Worm (Caenorhabditis elegans): ENCODE measurements around the gene F28C6.5.

Gene F28C6.5

DNA sequence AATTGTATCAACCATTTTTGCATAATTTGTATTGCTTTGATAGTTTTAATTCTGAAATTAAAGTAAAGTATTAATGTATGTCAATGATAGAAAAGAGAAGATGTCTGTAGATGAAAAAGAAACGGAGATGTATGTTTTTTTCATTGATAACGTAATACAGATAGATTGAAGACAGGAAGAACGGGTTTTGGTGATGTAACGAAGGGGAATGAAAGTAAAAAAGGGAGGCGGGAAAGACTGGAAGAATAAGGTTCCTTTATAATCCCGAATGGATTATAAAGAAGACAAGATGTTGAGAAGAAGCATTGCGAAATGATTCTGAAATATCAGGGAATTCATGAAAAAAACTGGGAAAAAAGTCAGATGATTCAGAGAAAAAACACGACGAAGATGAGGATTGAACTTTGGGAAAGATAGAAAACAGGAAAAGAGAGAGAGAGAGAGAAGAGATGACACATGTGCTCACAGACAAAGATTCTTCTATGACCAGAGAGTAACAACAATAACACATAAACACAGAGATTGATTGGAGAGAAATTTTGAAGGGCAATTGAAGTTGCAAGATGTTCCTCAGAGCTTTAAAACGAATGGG is 14.2 kb upstream of the F28C6.5 start, which contains the start of gene F54C9.11:
Gene F54C9.11 (minus strand): TSS at position 51 of the 592 bp plus-strand sequence.
- TF ChIP-seq ztf-23 (GFP tag; IDR thresholded peaks at IDR 0.05), result no peak
- no peak for TF ChIP-seq ztf-29 (GFP tag; IDR thresholded peaks at IDR 0.05)
- no peak for TF ChIP-seq klf-2 (GFP tag; conservative IDR thresholded peaks at IDR 0.05)
- no peak for TF ChIP-seq cog-1 (tag; optimal IDR thresholded peaks at IDR 0.05)
- TF ChIP-seq flt-1 (GFP tag; IDR thresholded peaks at IDR 0.05), result no peak

DNA sequence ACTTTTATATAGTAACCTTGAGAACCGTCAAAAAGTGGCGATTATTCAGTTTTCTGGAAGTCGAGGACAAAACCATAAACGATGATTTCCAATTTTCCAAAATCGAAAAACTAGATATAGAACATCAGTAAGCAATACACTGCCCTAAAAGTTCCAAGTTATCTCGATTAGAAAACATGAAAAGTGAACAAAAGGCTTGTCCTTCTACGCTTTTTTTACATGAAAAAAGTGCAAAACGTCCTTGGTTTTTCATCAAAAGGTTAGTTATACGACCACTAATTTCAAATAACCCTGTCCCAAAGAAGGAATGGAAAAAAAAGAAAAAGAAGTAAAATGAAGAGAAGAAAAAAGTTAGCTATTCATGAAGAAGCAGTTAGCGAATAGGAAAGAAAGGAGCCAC is 13.4 kb upstream of the F28C6.5 start:
- TF ChIP-seq cog-1 (tag; optimal IDR thresholded peaks at IDR 0.05) (no peak), ztf-23 (GFP tag; IDR thresholded peaks at IDR 0.05) (no peak), flt-1 (GFP tag; IDR thresholded peaks at IDR 0.05) (no peak), ref-1 (GFP tag; conservative IDR thresholded peaks at IDR 0.05) (no peak), ztf-29 (GFP tag; IDR thresholded peaks at IDR 0.05) (no peak), klf-2 (GFP tag; conservative IDR thresholded peaks at IDR 0.05) (no peak), med-1 (GFP tag; optimal IDR thresholded peaks at IDR 0.05; ENCODE audit: insufficient read depth) (no peak), tab-1 (GFP tag; IDR thresholded peaks at IDR 0.05) (no peak), T22C8.4 (GFP tag; IDR thresholded peaks at IDR 0.05) (no peak)

DNA sequence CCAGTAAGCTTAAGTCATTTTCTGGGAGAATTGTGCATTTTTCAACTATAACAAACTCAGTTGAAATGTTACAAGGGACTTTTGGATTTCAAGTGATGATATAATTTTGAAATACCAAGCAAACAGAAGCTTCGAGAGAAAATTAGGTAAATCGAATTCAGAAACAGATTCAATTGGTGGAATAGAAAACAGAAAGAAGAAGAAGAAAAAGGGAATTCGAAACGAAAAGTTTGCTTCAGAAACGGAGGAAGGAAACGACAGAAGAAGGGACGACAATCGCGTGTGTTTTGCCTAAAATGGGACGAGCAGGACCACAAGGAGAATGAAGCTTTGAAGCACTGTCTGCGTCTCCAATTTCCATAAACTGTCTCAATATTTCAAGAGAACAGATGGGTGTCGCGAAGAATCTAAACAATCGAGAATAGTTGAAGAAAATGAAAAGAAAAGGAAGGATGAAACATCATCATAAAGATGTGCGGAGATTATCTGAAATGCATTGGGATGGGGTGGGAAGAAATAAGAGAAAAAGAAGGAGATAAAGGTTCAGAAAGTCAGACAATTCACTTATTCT is 11.6 kb upstream of the F28C6.5 start:
- TF ChIP-seq cog-1 (tag; optimal IDR thresholded peaks at IDR 0.05) (no peak), klf-2 (GFP tag; conservative IDR thresholded peaks at IDR 0.05) (no peak), ztf-23 (GFP tag; IDR thresholded peaks at IDR 0.05) (no peak), flt-1 (GFP tag; IDR thresholded peaks at IDR 0.05) (no peak), T22C8.4 (GFP tag; IDR thresholded peaks at IDR 0.05) (no peak), tab-1 (GFP tag; IDR thresholded peaks at IDR 0.05) (no peak), ztf-29 (GFP tag; IDR thresholded peaks at IDR 0.05) (no peak), med-1 (GFP tag; optimal IDR thresholded peaks at IDR 0.05; ENCODE audit: insufficient read depth) (no peak), ref-1 (GFP tag; conservative IDR thresholded peaks at IDR 0.05) (no peak)

DNA sequence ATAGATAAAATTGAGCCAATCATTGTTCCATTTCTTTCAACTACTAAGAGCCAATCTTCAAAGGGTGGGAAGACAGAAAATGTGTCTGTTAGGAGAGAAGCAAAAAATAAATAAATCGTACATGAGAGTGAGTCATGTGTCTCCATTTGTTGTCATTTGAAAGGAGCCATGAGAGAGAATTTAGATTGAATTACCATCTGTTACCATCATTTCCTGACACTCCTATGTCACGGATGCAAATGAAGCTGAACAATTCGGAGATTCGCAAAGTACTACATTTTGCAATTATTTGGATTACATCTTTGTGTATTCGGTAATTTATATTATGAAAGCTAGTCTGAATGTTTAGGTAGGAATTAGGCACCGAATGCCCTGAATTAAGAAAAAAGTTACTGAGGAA is 10.9 kb upstream of the F28C6.5 start:
- TF ChIP-seq T22C8.4 (GFP tag; IDR thresholded peaks at IDR 0.05), result no peak
- no peak for TF ChIP-seq ref-1 (GFP tag; conservative IDR thresholded peaks at IDR 0.05)
- TF ChIP-seq ztf-29 (GFP tag; IDR thresholded peaks at IDR 0.05), result no peak
- no peak for TF ChIP-seq cog-1 (tag; optimal IDR thresholded peaks at IDR 0.05)

DNA sequence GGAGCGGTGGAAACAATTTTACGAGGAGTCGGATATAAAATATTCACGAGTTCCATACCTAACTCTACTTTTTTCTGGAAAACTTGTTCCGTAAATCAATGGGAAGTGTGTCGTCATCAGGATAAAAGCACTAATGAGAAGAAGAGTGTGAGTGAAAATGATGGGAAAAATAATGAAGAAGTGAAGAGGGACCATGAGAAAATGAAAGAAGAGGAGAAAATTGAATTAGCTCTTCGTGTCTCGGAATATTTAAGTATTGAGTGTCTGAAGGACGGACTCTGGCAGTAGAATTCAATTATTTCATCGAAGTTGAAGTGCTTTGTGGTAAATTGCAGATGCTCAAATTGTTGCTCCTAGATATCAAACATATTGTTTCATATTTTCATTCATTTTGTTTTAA is 10.1 kb upstream of the F28C6.5 start:
- TF ChIP-seq cog-1 (tag; optimal IDR thresholded peaks at IDR 0.05) (no peak), ztf-23 (GFP tag; IDR thresholded peaks at IDR 0.05) (no peak), flt-1 (GFP tag; IDR thresholded peaks at IDR 0.05) (no peak), tab-1 (GFP tag; IDR thresholded peaks at IDR 0.05) (no peak), ztf-29 (GFP tag; IDR thresholded peaks at IDR 0.05) (no peak), T22C8.4 (GFP tag; IDR thresholded peaks at IDR 0.05) (no peak), med-1 (GFP tag; optimal IDR thresholded peaks at IDR 0.05; ENCODE audit: insufficient read depth) (no peak), klf-2 (GFP tag; conservative IDR thresholded peaks at IDR 0.05) (no peak), ref-1 (GFP tag; conservative IDR thresholded peaks at IDR 0.05) (no peak)

DNA sequence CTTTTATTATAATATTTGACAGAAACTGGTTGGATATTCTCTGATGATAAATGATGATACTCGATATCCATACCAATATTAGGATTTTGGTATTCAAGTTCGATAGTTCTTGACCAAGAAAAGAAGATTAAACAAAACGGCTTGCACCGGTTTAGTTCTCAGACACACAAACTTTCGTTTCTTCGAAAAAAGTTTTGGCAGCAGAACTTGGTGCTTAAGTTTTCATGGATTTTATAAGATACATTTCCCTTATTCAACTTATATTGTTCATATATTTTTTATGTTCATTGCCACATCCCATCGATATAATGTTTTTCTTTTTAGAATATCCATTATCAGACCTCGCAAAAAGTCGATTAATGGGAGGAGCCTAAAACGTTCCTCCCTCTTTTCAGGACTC is 8.6 kb upstream of the F28C6.5 start, which contains the start of gene aptf-4:
Gene aptf-4 (plus strand): TSS at position 301 of the 400 bp plus-strand sequence.
- no peak for TF ChIP-seq tab-1 (GFP tag; IDR thresholded peaks at IDR 0.05)
- no peak for TF ChIP-seq med-1 (GFP tag; optimal IDR thresholded peaks at IDR 0.05; ENCODE audit: insufficient read depth)
- no peak for TF ChIP-seq cog-1 (tag; optimal IDR thresholded peaks at IDR 0.05)
- TF ChIP-seq klf-2 (GFP tag; conservative IDR thresholded peaks at IDR 0.05), result no peak
- no peak for TF ChIP-seq ztf-23 (GFP tag; IDR thresholded peaks at IDR 0.05)
- TF ChIP-seq ztf-29 (GFP tag; IDR thresholded peaks at IDR 0.05), result no peak
- no peak for TF ChIP-seq T22C8.4 (GFP tag; IDR thresholded peaks at IDR 0.05)
- no peak for TF ChIP-seq ref-1 (GFP tag; conservative IDR thresholded peaks at IDR 0.05)
- no peak for TF ChIP-seq flt-1 (GFP tag; IDR thresholded peaks at IDR 0.05)

DNA sequence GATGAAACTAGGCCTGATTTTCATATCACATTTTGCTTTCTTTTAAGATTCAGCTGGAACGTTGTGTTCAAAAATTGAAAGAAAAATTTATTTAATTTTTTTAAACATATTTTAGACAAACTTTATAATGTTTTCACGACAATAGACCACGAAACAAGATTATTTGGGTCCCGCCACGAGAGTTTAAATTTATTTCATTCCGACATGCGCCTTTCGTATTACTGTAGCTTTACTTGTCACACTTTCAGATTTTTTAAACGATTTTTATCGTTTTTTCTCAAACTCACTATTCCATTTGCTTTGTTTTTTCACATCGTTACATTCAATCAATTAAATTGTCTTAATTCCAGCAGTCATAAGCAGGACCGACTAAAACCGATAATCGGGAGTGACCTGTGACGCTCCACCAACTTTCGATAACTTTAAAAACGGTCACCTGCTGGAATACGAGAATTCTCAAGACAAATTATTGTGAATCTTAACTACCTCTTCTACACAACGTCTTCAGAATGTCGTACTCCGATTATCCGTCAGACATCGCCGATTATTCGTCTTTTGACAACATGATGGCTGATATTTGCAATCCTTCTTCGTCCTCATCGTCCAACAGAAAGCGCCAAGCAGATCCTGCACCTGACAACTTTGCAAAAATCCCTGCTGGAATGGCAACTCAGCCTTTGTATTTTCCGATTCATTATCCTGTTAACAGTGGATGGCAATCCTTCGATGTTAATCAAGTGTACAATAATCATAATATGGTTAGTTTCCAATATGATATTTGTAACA is 5.3 kb upstream of the F28C6.5 start, which contains the start of gene aptf-3:
Gene aptf-3 (plus strand): TSS at position 351 of the 786 bp plus-strand sequence.
- TF ChIP-seq T22C8.4 (GFP tag; IDR thresholded peaks at IDR 0.05) (no peak), klf-2 (GFP tag; conservative IDR thresholded peaks at IDR 0.05) (no peak), flt-1 (GFP tag; IDR thresholded peaks at IDR 0.05) (no peak)

DNA sequence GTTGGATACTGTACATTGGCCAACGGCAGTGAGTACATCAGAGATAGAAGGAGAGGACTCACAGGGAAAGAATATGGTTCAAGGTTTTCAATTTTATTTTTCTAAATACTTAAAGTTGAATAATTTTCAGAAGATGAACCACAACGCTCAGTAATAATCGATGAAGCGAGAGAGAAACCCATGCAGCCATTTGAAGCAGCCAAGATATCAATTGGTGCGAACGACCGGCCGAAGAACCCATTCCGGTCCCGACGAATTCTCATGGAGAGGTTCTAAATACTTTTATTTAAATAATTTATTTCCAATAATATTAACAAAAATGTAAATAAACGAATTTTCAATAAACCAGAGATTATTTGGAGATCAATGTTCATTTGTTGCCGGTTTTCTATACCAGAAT is 851 bp downstream of the F28C6.5 start, which contains the start of gene pigg-1:
Gene pigg-1 (minus strand): TSS at position 101 of the 400 bp plus-strand sequence.
- TF ChIP-seq T22C8.4 (GFP tag; IDR thresholded peaks at IDR 0.05) (no peak), tab-1 (GFP tag; IDR thresholded peaks at IDR 0.05) (no peak), ref-1 (GFP tag; conservative IDR thresholded peaks at IDR 0.05) (no peak), klf-2 (GFP tag; conservative IDR thresholded peaks at IDR 0.05) (no peak), med-1 (GFP tag; optimal IDR thresholded peaks at IDR 0.05; ENCODE audit: insufficient read depth) (no peak), cog-1 (tag; optimal IDR thresholded peaks at IDR 0.05) (no peak), ztf-23 (GFP tag; IDR thresholded peaks at IDR 0.05) (no peak), ztf-29 (GFP tag; IDR thresholded peaks at IDR 0.05) (no peak)

DNA sequence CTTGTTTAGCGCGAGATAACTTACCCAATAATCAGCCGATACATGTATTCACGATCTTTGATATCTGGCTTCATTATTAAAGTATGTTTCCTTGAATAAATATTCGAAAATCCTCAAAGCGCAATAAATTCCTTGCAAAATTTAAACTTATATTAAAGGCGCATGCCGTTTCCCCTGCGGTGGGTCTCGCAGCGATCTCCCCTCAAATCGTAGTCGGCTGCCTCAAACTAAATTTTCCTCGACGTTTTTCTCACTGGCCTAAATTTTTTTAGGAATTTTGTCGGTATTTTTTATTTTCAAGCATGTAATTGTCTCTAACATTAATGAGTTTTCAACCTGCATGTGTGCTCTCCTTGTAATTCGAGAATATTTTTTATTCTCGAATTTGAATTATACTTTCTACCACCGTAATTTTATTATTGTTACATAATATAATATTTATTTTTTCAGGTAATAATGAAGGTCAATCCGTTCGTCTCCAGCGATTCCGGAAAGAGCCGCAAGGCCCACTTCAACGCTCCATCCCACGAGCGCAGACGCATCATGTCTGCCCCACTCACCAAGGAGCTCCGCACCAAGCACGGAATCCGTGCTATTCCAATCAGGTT is 3.1 kb downstream of the F28C6.5 start, which contains the start of the genes cpf-1 and rpl-26:
Gene cpf-1 (minus strand): TSS at position 104 of the 608 bp plus-strand sequence.
Gene rpl-26 (plus strand): TSS at position 449 of the 608 bp plus-strand sequence.
- TF ChIP-seq tab-1 (GFP tag; IDR thresholded peaks at IDR 0.05) (no peak), ztf-29 (GFP tag; IDR thresholded peaks at IDR 0.05) (no peak), klf-2 (GFP tag; conservative IDR thresholded peaks at IDR 0.05) (no peak), T22C8.4 (GFP tag; IDR thresholded peaks at IDR 0.05) (no peak), cog-1 (tag; optimal IDR thresholded peaks at IDR 0.05) (no peak), ztf-23 (GFP tag; IDR thresholded peaks at IDR 0.05) (no peak), ref-1 (GFP tag; conservative IDR thresholded peaks at IDR 0.05) (no peak), flt-1 (GFP tag; IDR thresholded peaks at IDR 0.05) (no peak), med-1 (GFP tag; optimal IDR thresholded peaks at IDR 0.05; ENCODE audit: insufficient read depth) (no peak)

Measured in whole organism, midembryonic.